Fruit fly (Drosophila melanogaster): ENCODE data around the gene kuk.

DNA sequence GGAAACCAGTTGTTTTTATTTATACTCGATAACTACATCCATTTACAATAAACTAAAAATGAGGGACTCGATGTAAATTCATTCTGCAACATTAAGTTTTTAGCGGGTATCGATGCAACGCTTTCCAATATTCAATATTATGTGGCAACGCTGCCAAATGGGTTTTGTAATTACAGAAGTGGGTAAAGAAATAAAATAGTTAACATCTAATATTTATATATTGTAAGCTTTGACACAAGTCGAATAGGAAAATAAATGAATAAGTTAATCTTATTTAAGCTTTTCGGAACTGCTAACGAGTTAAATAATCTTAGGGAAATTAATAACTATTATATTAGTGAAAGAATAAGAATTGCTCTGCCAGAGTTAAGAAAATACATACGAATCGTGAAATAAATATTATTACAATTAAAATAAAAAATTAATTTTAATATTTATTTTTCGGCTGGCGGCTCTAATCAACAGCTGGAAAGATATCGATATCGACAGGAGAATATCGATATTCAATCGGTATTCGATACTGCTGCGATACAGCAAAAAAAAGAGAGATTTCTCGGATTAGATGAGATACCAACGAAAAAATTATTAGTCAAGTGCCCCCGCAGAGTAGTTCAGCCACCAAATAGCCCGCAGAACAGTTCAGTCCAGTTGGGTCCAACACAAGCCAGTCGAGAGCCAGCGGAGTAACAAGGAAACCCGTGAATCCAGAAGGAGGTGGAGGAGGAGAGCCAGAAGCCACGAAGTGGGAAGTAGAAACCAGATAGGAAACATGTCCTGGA is 5.2 kb downstream of the kuk start, which contains the start of gene GckIII:
- TF ChIP-seq psq (optimal IDR thresholded peaks at IDR 0.05) (no peak), insv (optimal IDR thresholded peaks at IDR 0.05) (no peak), h (optimal IDR thresholded peaks at IDR 0.05) (no peak), Myc (optimal IDR thresholded peaks at IDR 0.05) (no peak), Sin3A (optimal IDR thresholded peaks at IDR 0.05) (no peak), ttk (optimal IDR thresholded peaks at IDR 0.05) (no peak)

Data from Kc167 (cell line).